Worm (Caenorhabditis elegans) whole organism, midembryonic: Measurements from ENCODE around the gene dagl-2.

Experiments
- ref-1 ChIP-seq: fragments of 200-800 bp; sonication (Bioruptor generic); conservative IDR thresholded peaks from 2 replicates; pipeline ENCODE4 v1.3.6; 2022; ENCODE audit warnings: missing genetic modification reagents, missing genetic modification characterization, missing compliant biosample characterization
- ztf-23 ChIP-seq: fragments of 200-800 bp; sonication (Bioruptor generic); IDR thresholded peaks from 2 replicates; pipeline ENCODE4 v1.3.6; 2022; ENCODE audit warnings: missing genetic modification reagents, missing genetic modification characterization, missing compliant biosample characterization

DNA sequence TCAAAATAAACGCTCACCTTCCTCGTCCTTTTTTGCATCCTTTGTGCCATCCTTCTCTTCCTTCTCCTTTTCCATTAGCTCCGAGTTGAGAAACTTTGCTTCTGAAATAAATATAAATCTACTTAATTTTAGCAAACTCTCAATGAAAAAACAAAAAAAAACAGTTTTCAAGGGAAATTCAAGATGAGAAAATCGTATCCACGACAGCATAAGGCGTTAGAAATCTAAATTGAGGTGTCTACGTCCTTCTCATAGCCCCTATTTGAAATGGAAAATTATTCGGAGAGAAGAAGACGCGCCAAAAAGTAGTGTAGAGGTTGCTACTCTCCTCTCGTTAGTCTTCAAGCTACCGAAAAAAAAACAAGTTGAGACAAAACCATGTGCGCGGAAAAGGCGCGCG, 30.8 kb downstream of the dagl-2 start, which contains the start of gene pat-12:
- TF ChIP-seq ztf-23 (GFP tag; lab: Robert Waterston, UW) = no peak
- no peak for TF ChIP-seq ref-1 (GFP tag; lab: Robert Waterston, UW)
